Fruit fly (Drosophila melanogaster): ENCODE measurements around the gene CG13640.

Gene CG13640

DNA sequence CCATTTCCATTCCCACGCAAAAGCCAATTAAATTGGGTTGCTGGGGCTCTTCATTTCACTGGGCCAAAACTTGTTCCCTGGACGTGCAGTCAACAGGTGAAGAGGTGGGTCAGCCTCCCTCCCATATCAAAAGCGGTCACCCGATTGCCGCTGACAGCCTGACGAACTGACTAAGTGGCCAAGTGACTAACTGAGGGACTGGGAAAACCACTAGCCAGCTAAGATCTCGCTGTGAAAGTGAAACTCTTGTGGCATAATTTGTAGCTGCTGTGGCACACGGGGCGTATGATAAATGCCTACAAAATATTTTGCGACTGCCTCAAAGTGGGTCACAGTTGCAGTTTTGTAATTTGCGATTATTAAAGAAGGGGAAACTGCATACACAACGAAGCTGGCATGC is 26.5 kb upstream of the CG13640 start:
- no peak for TF ChIP-seq CG34367 (tag; optimal IDR thresholded peaks at IDR 0.05)
- no peak for TF ChIP-seq CG8301 (tag; optimal IDR thresholded peaks at IDR 0.05)
- TF ChIP-seq Snoo (tag; optimal IDR thresholded peaks at IDR 0.05) = no peak
- no peak for TF ChIP-seq CG32121 (GFP tag; IDR thresholded peaks at IDR 0.05)
- no peak for TF ChIP-seq CG17806 (tag; optimal IDR thresholded peaks at IDR 0.05)
- TF ChIP-seq Pif1B (GFP tag; optimal IDR thresholded peaks at IDR 0.05) = no peak
- no peak for TF ChIP-seq Ets98B (GFP tag; IDR thresholded peaks at IDR 0.05)

DNA sequence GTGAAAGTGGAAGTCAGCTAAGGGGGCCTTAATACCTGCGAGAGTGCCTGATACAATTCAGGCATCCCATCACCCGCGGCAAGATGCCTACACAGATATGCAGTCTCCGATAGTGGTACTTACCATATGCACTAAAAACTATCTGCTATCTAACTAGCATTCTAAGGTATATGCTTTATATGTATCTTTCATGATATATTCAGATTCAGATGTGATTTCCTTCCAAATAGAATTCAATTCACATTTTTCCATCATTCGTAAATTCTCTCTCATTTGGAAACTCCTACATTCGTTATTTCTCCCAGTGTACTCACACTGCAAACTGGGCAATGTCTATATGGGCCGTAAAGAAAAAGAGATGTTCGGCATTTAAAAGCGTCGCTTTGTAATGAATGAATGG is 24.5 kb upstream of the CG13640 start:
- peak; percentile 54 for TF ChIP-seq CG8301 (tag; optimal IDR thresholded peaks at IDR 0.05)
- TF ChIP-seq Ets98B (GFP tag; IDR thresholded peaks at IDR 0.05) = 0 out of 2 replicates have a peak, but pooled peaks have one; percentile 28
- no peak for TF ChIP-seq CG9948 (tag; optimal IDR thresholded peaks at IDR 0.05)
- TF ChIP-seq CG4496 (GFP tag; IDR thresholded peaks at IDR 0.05) = peak; percentile 49; the same call in 1 of the 3 replicates
- 0 out of 2 replicates have a peak, but pooled peaks have one; percentile 7 for TF ChIP-seq CG12605 (GFP tag; IDR thresholded peaks at IDR 0.05)
- peak; percentile 51 for TF ChIP-seq Pif1A (GFP tag; optimal IDR thresholded peaks at IDR 0.05)
- TF ChIP-seq EcR (GFP tag; optimal IDR thresholded peaks at IDR 0.05) = no peak

DNA sequence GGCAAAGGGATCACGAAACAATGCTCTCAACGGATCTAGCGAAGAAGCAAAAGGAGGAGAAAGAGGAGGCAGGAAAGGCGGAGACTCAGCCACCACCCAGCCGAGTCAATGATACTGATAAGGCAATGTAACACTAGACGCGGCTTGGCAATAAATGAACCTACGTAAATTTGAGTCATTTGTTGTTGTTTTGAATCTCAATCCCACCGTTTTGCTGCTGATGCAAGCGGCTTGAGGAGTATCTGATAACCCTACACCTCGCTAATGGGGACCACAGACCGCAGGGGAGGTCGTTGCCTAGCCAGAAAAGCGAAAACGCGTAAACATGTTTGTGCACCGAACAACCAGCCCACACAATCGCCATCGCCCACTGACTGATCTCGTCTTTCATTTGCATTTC is 16.7 kb upstream of the CG13640 start:
- TF ChIP-seq EcR (GFP tag; optimal IDR thresholded peaks at IDR 0.05) (peak; percentile 84), CG4496 (GFP tag; IDR thresholded peaks at IDR 0.05) (no peak)

DNA sequence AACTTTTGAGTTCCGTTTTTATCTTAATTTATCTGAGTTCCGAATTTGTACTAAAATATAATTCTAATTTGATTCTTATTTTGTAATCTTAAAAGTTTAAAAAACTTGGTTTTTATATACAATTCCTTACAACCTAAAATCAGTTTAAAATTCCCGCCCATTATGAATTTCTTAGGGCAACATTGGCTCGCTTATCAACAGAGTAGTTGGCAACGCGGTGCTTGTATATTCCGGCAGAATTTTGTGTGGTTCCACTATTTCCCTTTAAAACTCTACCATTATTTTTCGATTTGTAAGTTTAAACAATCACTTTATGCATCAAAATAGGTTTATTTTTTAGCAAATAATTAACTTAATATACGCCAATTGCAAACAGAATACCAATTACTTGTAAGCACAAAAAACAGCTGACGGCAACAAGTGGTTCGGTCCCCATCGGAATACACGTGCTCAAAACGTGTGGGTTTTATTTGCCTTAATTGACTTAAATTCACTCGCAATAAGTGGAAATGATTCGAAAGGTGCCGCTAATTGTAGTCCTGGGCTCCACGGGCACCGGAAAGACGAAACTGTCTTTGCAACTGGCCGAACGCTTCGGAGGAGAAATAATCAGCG is 15.0 kb upstream of the CG13640 start, which contains the start of the genes CG11089 and CG31381:
CG11089 (plus strand) TSS at position 203 of the 615 bp plus-strand sequence.
CG31381 (plus strand) TSS at position 203 of the 615 bp plus-strand sequence.
- TF ChIP-seq CG17806 (tag; optimal IDR thresholded peaks at IDR 0.05) (peak; percentile 13), CG34367 (tag; optimal IDR thresholded peaks at IDR 0.05) (no peak)

DNA sequence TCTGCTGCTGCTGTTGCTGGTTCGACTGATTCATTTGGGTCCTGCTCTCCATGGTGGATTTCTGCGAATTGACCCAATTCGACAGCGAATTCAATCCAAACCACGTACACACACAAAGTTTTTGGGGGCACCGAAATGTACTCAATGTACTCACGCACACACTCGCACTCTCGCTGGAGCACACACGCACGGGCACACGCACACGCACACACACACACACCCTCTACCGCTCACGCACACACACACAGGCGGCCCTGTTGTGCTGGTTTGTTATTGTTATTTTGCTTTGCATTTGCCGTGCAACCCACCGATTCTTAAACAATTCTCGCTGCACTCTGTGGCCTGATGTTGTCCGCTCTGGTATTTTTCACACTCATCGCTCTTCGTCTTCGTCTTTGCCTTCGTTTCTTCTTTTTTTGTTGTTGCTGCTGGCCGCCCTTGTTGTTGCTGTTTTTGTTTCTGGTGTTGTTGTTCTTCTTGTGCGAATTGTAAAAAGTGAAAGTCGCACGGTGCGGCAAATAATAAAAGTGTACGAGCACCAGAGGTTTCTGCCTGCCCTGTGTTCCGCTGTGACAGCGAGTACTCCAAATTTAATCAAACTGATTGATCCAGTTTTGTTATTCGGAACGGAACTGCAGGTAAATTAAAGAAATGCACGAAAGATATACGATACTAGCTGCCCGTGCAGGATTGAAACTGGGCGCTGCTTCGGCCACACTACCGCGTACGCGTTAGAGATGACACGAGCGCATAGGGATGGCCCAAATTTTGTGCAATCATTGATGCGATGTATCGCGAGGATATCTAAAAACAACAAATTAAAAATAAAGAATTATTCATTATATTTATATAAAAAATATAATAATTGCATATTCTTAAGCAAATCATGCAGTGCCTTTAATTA is 14.2 kb upstream of the CG13640 start, which contains the start of gene CG3744:
CG3744 (minus strand) TSS at position 716 of the 904 bp plus-strand sequence.
- TF ChIP-seq CG15710 (tag; optimal IDR thresholded peaks at IDR 0.05) (peak; percentile 81), Pif1A (GFP tag; optimal IDR thresholded peaks at IDR 0.05) (no peak), fd96Ca (GFP tag; IDR thresholded peaks at IDR 0.05) (peak; percentile 93), Snoo (tag; optimal IDR thresholded peaks at IDR 0.05) (peak; percentile 83), CG9948 (tag; optimal IDR thresholded peaks at IDR 0.05) (peak; percentile 75), CG14655 (GFP tag; optimal IDR thresholded peaks at IDR 0.05) (no peak), CG4496 (GFP tag; IDR thresholded peaks at IDR 0.05) (peak; percentile 95), Ets98B (GFP tag; IDR thresholded peaks at IDR 0.05) (peak; percentile 94), Pif1B (GFP tag; optimal IDR thresholded peaks at IDR 0.05) (peak; percentile 66), D1 (tag; optimal IDR thresholded peaks at IDR 0.05) (no peak), CG34367 (tag; optimal IDR thresholded peaks at IDR 0.05) (peak; percentile 64), CG32121 (GFP tag; IDR thresholded peaks at IDR 0.05) (peak; percentile 90), CG10348 (GFP tag; IDR thresholded peaks at IDR 0.05) (peak; percentile 67), CG8159 (tag; optimal IDR thresholded peaks at IDR 0.05) (peak; percentile 80), CG17806 (tag; optimal IDR thresholded peaks at IDR 0.05) (peak; percentile 81), rn (GFP tag; IDR thresholded peaks at IDR 0.05) (peak; percentile 76), CG13204 (GFP tag; optimal IDR thresholded peaks at IDR 0.05) (peak; percentile 70), CG8301 (tag; optimal IDR thresholded peaks at IDR 0.05) (peak; percentile 74), CG12605 (GFP tag; IDR thresholded peaks at IDR 0.05) (peak; percentile 54; the same call in 1 of the 2 replicates), EcR (GFP tag; optimal IDR thresholded peaks at IDR 0.05) (no peak), gl (tag; optimal IDR thresholded peaks at IDR 0.05) (peak; percentile 8)

DNA sequence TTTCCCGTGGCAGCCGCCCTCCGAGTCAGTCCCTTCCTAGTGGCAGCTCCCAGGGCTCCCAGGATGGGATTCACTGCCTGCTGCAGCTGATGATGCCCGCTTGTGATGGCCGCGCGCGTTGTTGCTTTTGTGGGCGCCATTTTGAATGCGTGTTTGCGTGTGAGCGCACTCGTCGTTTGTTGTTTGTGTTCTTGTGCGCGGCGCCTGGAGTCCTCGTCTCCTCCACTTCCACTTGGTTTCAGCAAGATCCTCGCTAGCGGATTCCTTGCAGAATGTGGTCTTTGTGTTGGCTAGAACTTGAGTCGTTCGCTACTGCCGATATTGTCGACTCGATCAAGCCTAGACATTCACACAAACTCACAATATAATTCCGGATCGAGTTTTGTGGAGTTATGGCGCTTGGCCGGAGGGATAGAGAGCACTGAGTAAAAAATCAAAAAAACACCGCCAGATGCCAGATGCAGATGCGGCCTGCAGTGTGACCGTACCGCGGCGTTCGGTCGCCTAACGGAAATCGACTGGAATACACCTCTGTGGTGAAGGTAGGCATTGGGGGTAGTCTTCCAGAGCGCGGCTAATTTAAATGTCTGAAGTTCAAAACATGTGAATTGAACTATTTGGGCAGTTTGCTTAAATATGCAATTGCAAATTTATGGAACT is 8.6 kb upstream of the CG13640 start, which contains the start of gene CycB3:
CycB3 (minus strand) TSS at position 428 of the 660 bp plus-strand sequence.
- no peak for TF ChIP-seq Ets98B (GFP tag; IDR thresholded peaks at IDR 0.05)
- peak; percentile 10 for TF ChIP-seq gl (tag; optimal IDR thresholded peaks at IDR 0.05)
- peak; percentile 2 for TF ChIP-seq EcR (GFP tag; optimal IDR thresholded peaks at IDR 0.05)
- TF ChIP-seq Snoo (tag; optimal IDR thresholded peaks at IDR 0.05) = peak; percentile 33
- TF ChIP-seq CG13204 (GFP tag; optimal IDR thresholded peaks at IDR 0.05) = peak; percentile 14

All from whole organism, pupa.